Fruit fly (Drosophila melanogaster) whole organism, embryonic: ENCODE results near the gene sxe2.

Experiments used
- B-H2 ChIP-seq: fragments of 200-800 bp; sonication (Bioruptor generic); optimal IDR thresholded peaks from 2 replicates; lab custom pipeline; 2018; ENCODE audit warnings: missing biosample characterization, mild to moderate bottlenecking, missing genetic modification characterization
- CG11247 ChIP-seq: fragments of 200-800 bp; sonication (Bioruptor generic); IDR thresholded peaks from 2 replicates; pipeline ENCODE4 v1.3.6; 2022; ENCODE audit warnings: missing biosample characterization, missing genetic modification characterization
- CG12104 ChIP-seq: fragments of 200-800 bp; sonication (Bioruptor generic); optimal IDR thresholded peaks from 3 replicates; lab custom pipeline; 2016; ENCODE audit warnings: missing biosample characterization, missing genetic modification characterization
- CG14050 ChIP-seq: fragments of 200-800 bp; sonication (Bioruptor generic); IDR thresholded peaks from 3 replicates; pipeline ENCODE4 v1.3.6; 2022; ENCODE audit warnings: missing biosample characterization, missing genetic modification characterization
- CG1602 ChIP-seq: fragments of 200-800 bp; sonication (Bioruptor generic); optimal IDR thresholded peaks from 3 replicates; lab custom pipeline; 2016; ENCODE audit warnings: missing biosample characterization, missing genetic modification characterization
- CG1647 ChIP-seq: fragments of 200-800 bp; sonication (Bioruptor generic); optimal IDR thresholded peaks from 3 replicates; lab custom pipeline; 2016; ENCODE audit warnings: missing biosample characterization, missing genetic modification characterization
- CG18476 ChIP-seq: fragments of 200-800 bp; sonication (Bioruptor generic); optimal IDR thresholded peaks from 2 replicates; lab custom pipeline; 2016; ENCODE audit warnings: missing biosample characterization, mild to moderate bottlenecking, missing genetic modification characterization
- CG3163 ChIP-seq: fragments of 200-800 bp; sonication (Bioruptor generic); optimal IDR thresholded peaks from 3 replicates; lab custom pipeline; 2016; ENCODE audit warnings: missing biosample characterization, missing genetic modification characterization
- CkIIα-i1 ChIP-seq: fragments of 200-800 bp; sonication (Bioruptor generic); IDR thresholded peaks from 2 replicates; pipeline ENCODE4 v1.3.6; 2022; ENCODE audit warnings: missing biosample characterization, missing genetic modification characterization
- Doc3 ChIP-seq: fragments of 200-800 bp; sonication (Bioruptor generic); IDR thresholded peaks from 3 replicates; pipeline ENCODE4 v1.3.6; 2022; ENCODE audit warnings: missing biosample characterization, missing genetic modification characterization; ENCODE audit not compliant: partially characterized antibody
- Ets65A ChIP-seq: fragments of 200-800 bp; sonication (Bioruptor generic); peaks from one replicate; lab custom pipeline; 2016; ENCODE audit warnings: missing biosample characterization, missing genetic modification characterization
- H15 ChIP-seq: fragments of 200-800 bp; sonication (Bioruptor generic); IDR thresholded peaks from 3 replicates; pipeline ENCODE4 v1.3.6; 2022; ENCODE audit warnings: missing biosample characterization, missing genetic modification characterization
- Hr78 ChIP-seq, 2 experiments: fragments of 200-800 bp in 1 of 2; fragments of >200 bp in 1 of 2; sonication (Bioruptor generic) in 1 of 2; optimal IDR thresholded peaks; 2 replicates each; lab custom pipeline; 2017 to 2019; ENCODE audit warnings: missing biosample characterization in 2 of 2, missing genetic modification characterization in 2 of 2, mild to moderate bottlenecking in 1 of 2, moderate library complexity in 1 of 2
- Nf-YB ChIP-seq: fragments of 200-800 bp; sonication (Bioruptor generic); optimal IDR thresholded peaks from 3 replicates; lab custom pipeline; 2019; ENCODE audit warnings: missing biosample characterization, mild to moderate bottlenecking, missing genetic modification characterization, moderate library complexity
- NfI ChIP-seq: fragments of 200-800 bp; sonication (Bioruptor generic); optimal IDR thresholded peaks from 3 replicates; lab custom pipeline; 2018; ENCODE audit warnings: missing biosample characterization, mild to moderate bottlenecking, missing genetic modification characterization, moderate library complexity
- Scr ChIP-seq: fragments of 200-800 bp; sonication (Bioruptor generic); IDR thresholded peaks from 2 replicates; pipeline ENCODE4 v1.3.6; 2022; ENCODE audit warnings: missing biosample characterization, missing genetic modification characterization; ENCODE audit not compliant: partially characterized antibody
- chn ChIP-seq: fragments of 200-800 bp; sonication (Bioruptor generic); optimal IDR thresholded peaks from 2 replicates; lab custom pipeline; 2016; ENCODE audit warnings: missing biosample characterization, missing genetic modification characterization
- jing ChIP-seq: fragments of 200-800 bp; sonication (Bioruptor generic); optimal IDR thresholded peaks from 2 replicates; lab custom pipeline; 2018; ENCODE audit warnings: missing biosample characterization, mild to moderate bottlenecking, missing genetic modification characterization
- kni ChIP-seq: fragments of 200-800 bp; sonication (Bioruptor generic); optimal IDR thresholded peaks from 3 replicates; lab custom pipeline; 2017; ENCODE audit warnings: mild to moderate bottlenecking, missing biosample characterization, missing genetic modification reagents, missing genetic modification characterization
- pho ChIP-seq: fragments of 200-800 bp; sonication (Bioruptor generic); optimal IDR thresholded peaks from 2 replicates; lab custom pipeline; 2016; ENCODE audit warnings: missing biosample characterization, missing genetic modification characterization
- pnt ChIP-seq: fragments of 200-800 bp; sonication (Bioruptor generic); optimal IDR thresholded peaks from 3 replicates; lab custom pipeline; 2016; ENCODE audit warnings: missing biosample characterization, missing genetic modification characterization
- rib ChIP-seq: fragments of 200-800 bp; sonication (Bioruptor generic); IDR thresholded peaks from 2 replicates; pipeline ENCODE4 v1.3.6; 2022; ENCODE audit warnings: missing biosample characterization, missing genetic modification characterization
- sens ChIP-seq: fragments of 200-800 bp; sonication (Bioruptor generic); peaks from one replicate; lab custom pipeline; 2016; ENCODE audit warnings: missing biosample characterization, missing genetic modification characterization

The sxe2 gene

dm6 chr3R:16128471-16128870 lies 44.8 kb downstream of the sxe2 start (continued):
- peak; percentile 37 for TF ChIP-seq sens (GFP tag; lab: Kevin White, UChicago)
- TF ChIP-seq CG1647 (GFP tag; lab: Kevin White, UChicago), result no peak
- no peak for TF ChIP-seq CG1602
- no peak for TF ChIP-seq pnt (GFP tag; lab: Kevin White, UChicago)
- TF ChIP-seq CG3163, result peak; percentile 71
- no peak for TF ChIP-seq B-H2 (GFP tag; lab: Kevin White, UChicago)
- TF ChIP-seq chn, result no peak
- TF ChIP-seq Scr, result no peak
- no peak for TF ChIP-seq CG14050 (GFP tag; lab: Robert Waterston, UW)
- TF ChIP-seq jing (GFP tag; lab: Kevin White, UChicago), result no peak
- no peak for TF ChIP-seq NfI (GFP tag; lab: Kevin White, UChicago)
- no peak for TF ChIP-seq CG18476 (GFP tag; lab: Kevin White, UChicago)
- TF ChIP-seq CkIIα-i1 (GFP tag; lab: Robert Waterston, UW), result no peak
- TF ChIP-seq Doc3, result no peak
- no peak for TF ChIP-seq CG12104 (GFP tag; lab: Kevin White, UChicago)
- TF ChIP-seq CG11247 (GFP tag; lab: Robert Waterston, UW), result 0 out of 2 replicates have a peak, but pooled peaks have one; percentile 41
- TF ChIP-seq H15 (GFP tag; lab: Robert Waterston, UW), result no peak
- no peak for TF ChIP-seq rib (GFP tag; lab: Robert Waterston, UW)
- TF ChIP-seq, all 482 proteins: peak for 8

dm6 chr3R:16135616-16136015 lies 51.9 kb downstream of the sxe2 start:
- TF ChIP-seq Nf-YB (peak; percentile 20), kni (GFP tag; lab: Kevin White, UChicago) (peak; percentile 64), Hr78 (GFP tag; optimal IDR thresholded peaks at IDR 0.05; lab: Kevin White, UChicago) (peak in 1 of 2 experiments; percentile 33), Ets65A (GFP tag; lab: Kevin White, UChicago) (peak; percentile 22), pho (GFP tag; lab: Kevin White, UChicago) (no peak)
